Worm (Caenorhabditis elegans) whole organism, midembryonic: ENCODE data around the gene K03B4.8.

ENCODE experiments used
- T22C8.4 ChIP-seq: fragments of 200-800 bp; sonication (Bioruptor generic); IDR thresholded peaks from 2 replicates; pipeline ENCODE4 v1.3.6; 2022; ENCODE audit warnings: missing genetic modification characterization, missing compliant biosample characterization
- cog-1 ChIP-seq: sonication (generic microtip); optimal IDR thresholded peaks from 2 replicates; lab custom pipeline; 2016; ENCODE audit warnings: missing genetic modification characterization, missing compliant biosample characterization
- flt-1 ChIP-seq: fragments of 200-800 bp; sonication (Bioruptor generic); IDR thresholded peaks from 2 replicates; pipeline ENCODE4 v1.3.6; 2022; ENCODE audit warnings: missing genetic modification characterization, missing compliant biosample characterization
- klf-2 ChIP-seq: fragments of 200-800 bp; sonication (Bioruptor generic); conservative IDR thresholded peaks from 2 replicates; pipeline ENCODE4 v1.3.6; 2022; ENCODE audit warnings: missing genetic modification reagents, missing genetic modification characterization, missing compliant biosample characterization
- med-1 ChIP-seq: sonication (generic microtip); optimal IDR thresholded peaks from 2 replicates; lab custom pipeline; 2017; ENCODE audit warnings: missing genetic modification characterization, mild to moderate bottlenecking, missing compliant biosample characterization, antibody characterized with exemption, missing genetic modification reagents; ENCODE audit not compliant: insufficient read depth
- ref-1 ChIP-seq: fragments of 200-800 bp; sonication (Bioruptor generic); conservative IDR thresholded peaks from 2 replicates; pipeline ENCODE4 v1.3.6; 2022; ENCODE audit warnings: missing genetic modification reagents, missing genetic modification characterization, missing compliant biosample characterization
- tab-1 ChIP-seq: fragments of 200-800 bp; sonication (Bioruptor generic); IDR thresholded peaks from 2 replicates; pipeline ENCODE4 v1.3.6; 2022; ENCODE audit warnings: missing genetic modification characterization, missing compliant biosample characterization
- ztf-23 ChIP-seq: fragments of 200-800 bp; sonication (Bioruptor generic); IDR thresholded peaks from 2 replicates; pipeline ENCODE4 v1.3.6; 2022; ENCODE audit warnings: missing genetic modification reagents, missing genetic modification characterization, missing compliant biosample characterization
- ztf-29 ChIP-seq: fragments of 200-800 bp; sonication (Bioruptor generic); IDR thresholded peaks from 2 replicates; pipeline ENCODE4 v1.3.6; 2022; ENCODE audit warnings: missing genetic modification reagents, missing genetic modification characterization, missing compliant biosample characterization

K03B4.8 gene

DNA sequence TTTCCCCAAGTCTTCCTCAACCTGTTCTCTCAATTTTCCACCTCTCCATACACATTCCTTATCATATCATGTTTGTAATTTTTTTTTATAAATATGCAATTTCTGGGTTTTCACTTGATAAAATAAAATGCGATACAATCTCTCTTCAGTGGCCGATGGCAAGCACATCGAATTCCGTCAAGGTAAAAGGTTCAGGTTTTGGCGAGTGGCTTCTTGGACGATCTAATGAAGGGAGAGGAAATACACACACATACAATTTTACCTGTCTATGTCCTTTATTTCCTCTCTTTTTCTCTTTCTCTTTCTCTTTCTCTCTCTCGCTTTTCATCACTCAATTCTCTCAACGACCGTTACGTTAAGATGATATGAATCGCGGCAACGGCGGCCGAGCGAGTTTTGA is 22.9 kb downstream of the K03B4.8 start:
- no peak for TF ChIP-seq ztf-29 (GFP tag; lab: Robert Waterston, UW)
- TF ChIP-seq med-1 (GFP tag; lab: Kevin White, UChicago), result no peak
- no peak for TF ChIP-seq ref-1 (GFP tag; lab: Robert Waterston, UW)
- TF ChIP-seq ztf-23 (GFP tag; lab: Robert Waterston, UW), result no peak
- TF ChIP-seq flt-1 (GFP tag; lab: Robert Waterston, UW), result no peak
- TF ChIP-seq T22C8.4 (GFP tag; lab: Robert Waterston, UW), result no peak
- TF ChIP-seq cog-1 (tag; lab: Kevin White, UChicago), result no peak
- TF ChIP-seq klf-2 (GFP tag; lab: Robert Waterston, UW), result no peak
- TF ChIP-seq tab-1 (GFP tag; lab: Robert Waterston, UW), result no peak

DNA sequence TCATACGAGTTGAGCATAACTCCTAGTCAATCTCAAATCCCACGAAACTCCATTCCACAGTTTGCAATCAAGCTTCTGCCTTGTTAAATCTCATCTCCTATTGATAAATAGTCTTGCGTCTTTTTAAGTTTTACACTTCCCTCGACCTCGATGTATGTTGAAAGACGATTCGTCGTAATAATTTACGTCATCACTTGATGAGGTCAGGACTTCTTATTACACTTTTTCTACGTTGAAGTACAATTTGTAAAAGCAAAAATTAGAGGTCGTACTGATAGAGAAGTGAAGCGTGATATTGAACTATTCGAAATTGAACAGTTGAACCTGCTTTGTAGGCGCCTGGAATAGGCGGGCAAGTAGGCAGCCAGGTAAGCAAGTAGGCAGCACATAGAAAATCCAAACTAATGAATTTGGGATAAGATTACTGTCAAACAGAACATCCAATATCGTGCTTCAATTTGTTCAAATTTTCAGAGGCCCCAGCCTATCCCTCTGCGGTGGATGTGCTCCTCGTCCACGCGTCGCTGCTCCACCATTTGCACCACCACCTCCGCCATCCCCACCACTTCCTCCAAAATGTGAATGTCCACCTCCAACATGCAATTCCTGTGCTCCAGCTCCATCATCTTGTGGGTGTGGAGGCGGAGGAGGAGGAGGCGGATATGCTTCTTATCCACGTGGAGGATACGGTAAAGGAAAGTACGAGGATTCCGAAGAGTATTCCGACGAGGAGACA is 24.6 kb downstream of the K03B4.8 start:
- TF ChIP-seq klf-2 (GFP tag; lab: Robert Waterston, UW), result no peak
- no peak for TF ChIP-seq ztf-23 (GFP tag; lab: Robert Waterston, UW)
- no peak for TF ChIP-seq T22C8.4 (GFP tag; lab: Robert Waterston, UW)
- TF ChIP-seq ref-1 (GFP tag; lab: Robert Waterston, UW), result no peak
- TF ChIP-seq flt-1 (GFP tag; lab: Robert Waterston, UW), result no peak
- no peak for TF ChIP-seq ztf-29 (GFP tag; lab: Robert Waterston, UW)
- no peak for TF ChIP-seq tab-1 (GFP tag; lab: Robert Waterston, UW)
- no peak for TF ChIP-seq cog-1 (tag; lab: Kevin White, UChicago)
- no peak for TF ChIP-seq med-1 (GFP tag; lab: Kevin White, UChicago)

DNA sequence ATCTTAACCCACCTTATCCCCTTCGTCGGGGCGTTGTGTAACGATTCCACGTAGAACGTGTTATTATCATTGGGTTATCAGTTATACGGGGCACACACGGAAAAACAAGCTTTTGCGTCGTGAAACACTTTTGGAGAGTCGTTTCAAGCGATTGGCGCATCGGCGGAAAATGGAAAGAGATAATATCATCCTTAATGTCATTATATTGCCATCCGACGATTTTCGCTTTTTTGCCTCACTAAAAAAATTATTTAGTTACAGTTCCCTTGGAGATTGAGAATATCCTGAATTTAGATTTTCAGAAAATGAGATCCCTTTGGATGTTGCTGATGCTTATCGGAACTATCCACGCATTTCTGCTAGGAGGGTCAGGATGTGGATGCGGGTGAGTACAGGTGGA is 25.9 kb downstream of the K03B4.8 start, which contains the start of gene F41F3.8:
Gene F41F3.8 (plus strand): TSS at position 301 of the 400 bp plus-strand sequence.
- TF ChIP-seq cog-1 (tag; lab: Kevin White, UChicago), result no peak
- TF ChIP-seq T22C8.4 (GFP tag; lab: Robert Waterston, UW), result no peak
- no peak for TF ChIP-seq med-1 (GFP tag; lab: Kevin White, UChicago)

DNA sequence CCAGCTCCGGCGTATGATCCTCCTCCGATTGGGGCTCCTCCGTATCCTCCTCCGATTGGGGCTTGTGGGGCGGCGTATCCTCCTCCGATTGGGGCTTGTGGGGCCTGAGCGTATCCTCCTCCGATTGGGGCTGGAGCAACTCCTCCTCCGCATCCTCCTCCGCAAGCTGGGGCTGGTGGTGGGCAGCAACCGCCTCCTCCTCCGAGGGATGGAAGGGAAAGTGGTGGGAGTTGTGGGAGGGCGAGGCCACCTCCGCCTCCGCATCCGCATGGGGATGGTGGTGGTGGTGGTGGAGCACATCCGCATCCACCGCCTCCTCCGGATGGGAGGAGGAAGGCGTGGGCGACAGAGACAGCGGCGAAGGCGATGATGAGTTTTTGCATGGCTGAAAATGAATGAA is 26.5 kb downstream of the K03B4.8 start, which contains the start of gene F41F3.3:
Gene F41F3.3 (minus strand): TSS at position 383 of the 400 bp plus-strand sequence.
- TF ChIP-seq T22C8.4 (GFP tag; lab: Robert Waterston, UW) (no peak), flt-1 (GFP tag; lab: Robert Waterston, UW) (peak; percentile 65; the same call in 1 of the 2 replicates), cog-1 (tag; lab: Kevin White, UChicago) (no peak), ztf-23 (GFP tag; lab: Robert Waterston, UW) (0 out of 2 replicates have a peak, but pooled peaks have one; percentile 46), tab-1 (GFP tag; lab: Robert Waterston, UW) (0 out of 2 replicates have a peak, but pooled peaks have one; percentile 25), med-1 (GFP tag; lab: Kevin White, UChicago) (no peak), ztf-29 (GFP tag; lab: Robert Waterston, UW) (no peak)

DNA sequence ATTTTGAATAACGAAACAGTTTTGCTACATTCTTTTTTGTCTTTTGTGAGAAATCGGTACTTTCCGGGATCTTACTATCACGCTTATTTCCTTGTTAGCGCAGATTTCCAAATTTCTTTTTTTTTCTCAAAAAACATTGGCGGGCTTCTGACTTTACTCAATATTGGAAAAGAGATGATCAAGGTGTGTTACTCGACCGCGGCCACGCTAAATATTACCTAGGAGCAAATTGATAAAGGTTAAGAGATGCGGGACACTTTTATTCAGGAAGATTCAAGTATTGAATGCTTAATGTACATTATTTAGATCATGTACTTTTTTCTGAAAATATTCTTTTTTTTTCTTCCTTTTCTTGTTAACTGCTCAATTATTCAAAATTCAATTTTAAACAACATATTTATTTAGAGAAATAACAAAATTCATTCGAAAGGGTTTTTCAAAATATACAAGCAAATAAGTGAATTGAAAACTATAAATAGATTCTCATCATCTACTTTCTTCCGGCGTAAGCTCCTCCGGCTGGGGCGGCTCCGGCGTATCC is 27.1 kb downstream of the K03B4.8 start:
- TF ChIP-seq cog-1 (tag; lab: Kevin White, UChicago), result no peak
- TF ChIP-seq tab-1 (GFP tag; lab: Robert Waterston, UW), result no peak
- no peak for TF ChIP-seq T22C8.4 (GFP tag; lab: Robert Waterston, UW)
- TF ChIP-seq ztf-29 (GFP tag; lab: Robert Waterston, UW), result no peak
- no peak for TF ChIP-seq flt-1 (GFP tag; lab: Robert Waterston, UW)
- no peak for TF ChIP-seq med-1 (GFP tag; lab: Kevin White, UChicago)
- no peak for TF ChIP-seq ref-1 (GFP tag; lab: Robert Waterston, UW)
- no peak for TF ChIP-seq ztf-23 (GFP tag; lab: Robert Waterston, UW)
- no peak for TF ChIP-seq klf-2 (GFP tag; lab: Robert Waterston, UW)

DNA sequence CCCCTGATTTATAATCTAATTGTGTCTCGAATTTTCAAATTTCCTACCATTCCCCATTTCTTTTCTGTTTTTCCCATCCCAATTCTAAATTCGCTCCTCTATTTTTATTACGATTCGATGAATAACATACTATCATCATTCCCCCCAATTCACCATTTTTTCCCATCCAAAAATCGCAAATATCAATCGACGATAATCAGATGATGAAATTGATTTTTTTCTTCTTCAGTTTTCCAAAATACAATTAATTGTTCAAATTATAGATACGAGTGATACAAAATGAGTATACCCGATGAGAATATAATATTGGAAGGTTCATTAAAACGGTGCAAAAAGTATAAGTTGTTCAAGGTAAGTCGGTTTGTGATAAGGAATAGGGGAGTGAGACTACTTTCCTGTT is 31.7 kb downstream of the K03B4.8 start, which contains the start of gene soc-1:
Gene soc-1 (plus strand): TSS at position 262 of the 400 bp plus-strand sequence.
- no peak for TF ChIP-seq klf-2 (GFP tag; lab: Robert Waterston, UW)
- no peak for TF ChIP-seq flt-1 (GFP tag; lab: Robert Waterston, UW)
- no peak for TF ChIP-seq med-1 (GFP tag; lab: Kevin White, UChicago)
- TF ChIP-seq ztf-29 (GFP tag; lab: Robert Waterston, UW), result no peak
- no peak for TF ChIP-seq T22C8.4 (GFP tag; lab: Robert Waterston, UW)
- TF ChIP-seq tab-1 (GFP tag; lab: Robert Waterston, UW), result no peak
- no peak for TF ChIP-seq ztf-23 (GFP tag; lab: Robert Waterston, UW)
- no peak for TF ChIP-seq cog-1 (tag; lab: Kevin White, UChicago)
- no peak for TF ChIP-seq ref-1 (GFP tag; lab: Robert Waterston, UW)

DNA sequence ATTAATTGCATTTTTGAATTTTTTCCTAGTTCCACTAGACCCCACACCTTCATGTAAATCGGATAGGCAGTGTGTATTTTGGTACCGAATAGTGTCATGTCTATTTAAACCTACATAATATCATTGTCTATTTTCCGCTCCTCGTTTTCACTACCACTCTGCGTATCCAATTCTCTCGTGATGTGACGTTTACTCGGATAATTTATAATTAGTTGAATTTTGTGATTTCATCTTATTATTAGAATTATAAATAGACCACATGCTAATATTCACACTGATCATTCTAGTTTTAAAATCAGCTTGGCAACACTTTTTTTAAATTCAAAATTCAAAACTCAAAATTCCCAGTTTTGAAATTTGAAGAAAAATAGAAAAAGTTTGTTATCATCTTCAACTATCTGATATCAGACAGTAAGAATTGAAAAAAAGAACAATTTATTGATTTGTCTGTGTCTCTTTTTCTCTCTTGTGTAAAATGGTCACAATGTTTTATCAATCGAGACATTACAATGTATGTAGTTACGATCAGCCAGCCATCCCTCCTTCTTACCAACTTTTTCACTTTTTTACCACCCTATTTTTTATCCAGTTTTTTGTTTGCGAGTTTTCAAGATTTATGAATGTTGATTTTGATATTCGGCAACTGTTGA is 33.8 kb downstream of the K03B4.8 start:
- TF ChIP-seq T22C8.4 (GFP tag; lab: Robert Waterston, UW), result no peak
- TF ChIP-seq med-1 (GFP tag; lab: Kevin White, UChicago), result no peak
- no peak for TF ChIP-seq ztf-29 (GFP tag; lab: Robert Waterston, UW)
- TF ChIP-seq ref-1 (GFP tag; lab: Robert Waterston, UW), result no peak
- TF ChIP-seq klf-2 (GFP tag; lab: Robert Waterston, UW), result no peak
- TF ChIP-seq cog-1 (tag; lab: Kevin White, UChicago), result no peak
- no peak for TF ChIP-seq ztf-23 (GFP tag; lab: Robert Waterston, UW)
- TF ChIP-seq flt-1 (GFP tag; lab: Robert Waterston, UW), result no peak
- TF ChIP-seq tab-1 (GFP tag; lab: Robert Waterston, UW), result no peak

DNA sequence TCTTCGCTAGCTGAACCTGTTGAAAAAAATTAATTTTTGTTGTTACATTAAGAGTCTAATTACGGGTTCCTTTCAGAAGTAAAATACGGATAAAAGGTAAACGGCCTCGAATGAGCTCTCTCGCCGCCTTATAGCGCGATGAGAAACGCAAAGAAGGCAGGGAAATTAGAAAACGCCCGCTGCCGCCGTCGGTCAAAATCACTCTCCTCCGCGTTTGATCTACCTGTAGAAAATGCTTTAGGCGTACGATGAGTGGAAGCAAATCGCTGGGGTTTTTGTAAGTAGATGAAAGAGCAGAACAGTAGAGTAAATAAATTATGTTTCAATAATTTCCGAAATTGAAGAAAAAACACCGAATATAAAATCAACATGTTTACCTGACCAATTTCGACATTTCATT is 37.3 kb downstream of the K03B4.8 start:
- TF ChIP-seq klf-2 (GFP tag; lab: Robert Waterston, UW), result no peak
- TF ChIP-seq ref-1 (GFP tag; lab: Robert Waterston, UW), result no peak
- TF ChIP-seq med-1 (GFP tag; lab: Kevin White, UChicago), result no peak
